Worm (Caenorhabditis elegans) whole organism, young adult: ENCODE results near the gene tax-6.

Source experiments
- C17E4.6 ChIP-seq: fragments of 200-800 bp; sonication (Bioruptor generic); IDR thresholded peaks from 2 replicates; pipeline ENCODE4 v1.3.6; 2022; ENCODE audit warnings: missing genetic modification reagents, missing genetic modification characterization, missing compliant biosample characterization
- ama-1 ChIP-seq, 3 experiments: fragments of 150-350 bp in 1 of 3; sonication (generic microtip) in 2 of 3; optimal IDR thresholded peaks; 2 replicates each; lab custom pipeline; 2014 to 2018; ENCODE audit warnings: missing biosample characterization in 2 of 3, missing genetic modification characterization in 2 of 3, missing genetic modification reagents in 2 of 3
- hsf-1 ChIP-seq: fragments of 200-800 bp; sonication (Bioruptor generic); IDR thresholded peaks from 2 replicates; pipeline ENCODE4 v1.3.6; 2022; ENCODE audit warnings: missing genetic modification reagents, missing genetic modification characterization, missing compliant biosample characterization
- let-607 ChIP-seq, 2 experiments: fragments of 200-800 bp in 1 of 2; sonication (Bioruptor generic) in 1 of 2; sonication (generic microtip) in 1 of 2; optimal IDR thresholded peaks; 2 replicates each; lab custom pipeline; 2016 to 2018; ENCODE audit warnings: mild to moderate bottlenecking in 2 of 2, missing compliant biosample characterization in 2 of 2, missing genetic modification characterization in 2 of 2, moderate library complexity in 2 of 2, missing genotype in 1 of 2
- mxl-1 ChIP-seq: sonication (generic microtip); optimal IDR thresholded peaks from 2 replicates; lab custom pipeline; 2016; ENCODE audit warnings: missing genetic modification characterization, missing compliant biosample characterization
- unc-130 ChIP-seq: sonication (generic microtip); optimal IDR thresholded peaks from 2 replicates; lab custom pipeline; 2016; ENCODE audit warnings: missing genetic modification reagents, missing genetic modification characterization, missing compliant biosample characterization
- ztf-6 ChIP-seq: fragments of 200-800 bp; sonication (Bioruptor generic); IDR thresholded peaks from 2 replicates; pipeline ENCODE4 v1.3.6; 2022; ENCODE audit warnings: missing genetic modification reagents, missing genetic modification characterization, missing compliant biosample characterization

DNA sequence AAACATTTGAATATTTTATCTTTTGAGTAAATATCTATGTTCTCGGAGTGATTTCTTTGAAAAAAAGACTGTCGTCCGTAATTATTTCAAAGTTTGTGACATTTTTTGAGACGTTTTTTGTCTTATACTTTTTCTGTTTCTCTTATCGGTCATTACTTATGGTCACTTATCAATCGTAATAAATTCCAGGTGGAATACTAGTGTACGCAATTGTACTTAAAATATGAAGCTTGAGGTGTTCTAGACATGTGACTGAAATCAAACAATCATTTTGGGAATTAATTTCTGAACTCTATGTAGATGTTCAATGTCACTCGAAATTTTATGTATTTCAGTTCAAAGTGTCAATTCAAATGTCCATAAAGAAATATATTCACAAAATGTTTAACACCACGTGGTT lies 40.9 kb upstream of the tax-6 start:
- TF ChIP-seq mxl-1 (no peak), unc-130 (GFP tag; lab: Kevin White, UChicago) (no peak), hsf-1 (GFP tag; lab: Robert Waterston, UW) (no peak), ztf-6 (no peak), C17E4.6 (GFP tag; lab: Robert Waterston, UW) (no peak), ama-1 (optimal IDR thresholded peaks at IDR 0.05; lab: Kevin White, UChicago) (no peak), ama-1 (GFP tag; optimal IDR thresholded peaks at IDR 0.05; lab: Kevin White, UChicago) (no peak), let-607 (tag; optimal IDR thresholded peaks at IDR 0.05; lab: Kevin White, UChicago) (no peak)
